Fruit fly (Drosophila melanogaster): ENCODE data around the gene CG4558.

The CG4558 gene

DNA sequence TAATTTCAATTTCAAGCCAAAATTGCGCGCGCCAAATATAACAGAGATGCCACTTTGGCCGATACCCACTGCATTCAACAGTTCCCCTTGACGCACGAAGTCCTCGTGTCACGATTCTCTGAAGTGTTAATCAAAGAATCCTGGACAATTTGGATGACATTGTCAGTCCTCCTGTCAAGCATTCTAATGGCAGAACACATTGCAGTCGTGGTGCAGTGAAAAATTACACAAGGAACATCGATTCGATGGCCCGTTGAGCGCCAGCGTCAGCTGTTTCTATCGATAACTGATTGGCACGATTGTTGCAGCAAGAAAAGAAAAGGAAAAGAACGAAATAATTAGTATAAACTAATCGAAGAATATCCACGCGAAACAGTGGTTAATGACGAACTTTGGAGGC, 25.4 kb upstream of the CG4558 start, which contains the start of gene nonC (continued):
- TF ChIP-seq Hand (GFP tag; optimal IDR thresholded peaks at IDR 0.05) = no peak
- peak; percentile 72; the same call in 1 of the 2 replicates for TF ChIP-seq CG2129 (GFP tag; IDR thresholded peaks at IDR 0.05; ENCODE audit: partially characterized antibody)
- peak; percentile 82 for TF ChIP-seq CG17186 (GFP tag; optimal IDR thresholded peaks at IDR 0.05)
- no peak for TF ChIP-seq ab (GFP tag; optimal IDR thresholded peaks at IDR 0.05)
- peak; percentile 84 for TF ChIP-seq Doc3 (GFP tag; IDR thresholded peaks at IDR 0.05; ENCODE audit: partially characterized antibody)
- no peak for TF ChIP-seq lov (optimal IDR thresholded peaks at IDR 0.05)
- no peak for TF ChIP-seq lov (GFP tag; IDR thresholded peaks at IDR 0.05)
- peak; percentile 28 for TF ChIP-seq YL-1 (GFP tag; optimal IDR thresholded peaks at IDR 0.05)
- TF ChIP-seq tna (GFP tag; IDR thresholded peaks at IDR 0.05; ENCODE audit: partially characterized antibody) = peak; percentile 84
- TF ChIP-seq Dll (GFP tag; IDR thresholded peaks at IDR 0.05; ENCODE audit: partially characterized antibody) = peak; percentile 95
- TF ChIP-seq CG14667 (GFP tag; IDR thresholded peaks at IDR 0.05) = no peak
- TF ChIP-seq E2f2 (GFP tag; IDR thresholded peaks at IDR 0.05) = peak; percentile 87
- peak; percentile 88 for TF ChIP-seq inv (GFP tag; IDR thresholded peaks at IDR 0.05; ENCODE audit: partially characterized antibody)
- peak; percentile 90 for TF ChIP-seq CG16813 (GFP tag; IDR thresholded peaks at IDR 0.05; ENCODE audit: partially characterized antibody)
- peak; percentile 72; the same call in 2 of the 4 replicates for TF ChIP-seq chinmo (GFP tag; IDR thresholded peaks at IDR 0.05; ENCODE audit: partially characterized antibody)
- peak; percentile 55 for TF ChIP-seq CG9797 (GFP tag; optimal IDR thresholded peaks at IDR 0.05)
- TF ChIP-seq CG7963 (GFP tag; IDR thresholded peaks at IDR 0.05; ENCODE audit: partially characterized antibody) = peak; percentile 65; the same call in 2 of the 3 replicates
- TF ChIP-seq CG14710 (tag; optimal IDR thresholded peaks at IDR 0.05) = peak; percentile 57
- TF ChIP-seq Dp (GFP tag; optimal IDR thresholded peaks at IDR 0.05) = peak; percentile 82
- TF ChIP-seq MESR4 (GFP tag; optimal IDR thresholded peaks at IDR 0.05) = peak; percentile 62
- peak; percentile 90 for TF ChIP-seq CG14860 (GFP tag; IDR thresholded peaks at IDR 0.05; ENCODE audit: partially characterized antibody)
- no peak for TF ChIP-seq kah (GFP tag; optimal IDR thresholded peaks at IDR 0.05)
- peak; percentile 86 for TF ChIP-seq CG42726 (GFP tag; IDR thresholded peaks at IDR 0.05; ENCODE audit: partially characterized antibody)
- TF ChIP-seq pzg (GFP tag; optimal IDR thresholded peaks at IDR 0.05) = peak; percentile 70
- no peak for TF ChIP-seq CG11723 (GFP tag; optimal IDR thresholded peaks at IDR 0.05)
- peak; percentile 33; the same call in 1 of the 2 replicates for TF ChIP-seq ssp (GFP tag; IDR thresholded peaks at IDR 0.05)
- peak; percentile 30 for TF ChIP-seq dm (GFP tag; optimal IDR thresholded peaks at IDR 0.05)
- TF ChIP-seq CG17802 (tag; optimal IDR thresholded peaks at IDR 0.05) = peak; percentile 4
- peak; percentile 56 for TF ChIP-seq row (GFP tag; IDR thresholded peaks at IDR 0.05)
- peak; percentile 13 for TF ChIP-seq zen (tag; optimal IDR thresholded peaks at IDR 0.05)
- TF ChIP-seq CG6791 (GFP tag; IDR thresholded peaks at IDR 0.05; ENCODE audit: partially characterized antibody) = peak; percentile 78
- TF ChIP-seq nerfin-2 (GFP tag; IDR thresholded peaks at IDR 0.05; ENCODE audit: partially characterized antibody) = peak; percentile 87
- peak; percentile 11 for TF ChIP-seq cg (GFP tag; optimal IDR thresholded peaks at IDR 0.05)
- TF ChIP-seq stwl (tag; optimal IDR thresholded peaks at IDR 0.05) = peak; percentile 37
- no peak for TF ChIP-seq sim (GFP tag; IDR thresholded peaks at IDR 0.05)
- peak; percentile 91 for TF ChIP-seq sna (GFP tag; IDR thresholded peaks at IDR 0.05; ENCODE audit: partially characterized antibody)
- peak; percentile 91 for TF ChIP-seq CG13287 (GFP tag; IDR thresholded peaks at IDR 0.05; ENCODE audit: partially characterized antibody)
- TF ChIP-seq Sry-β (GFP tag; optimal IDR thresholded peaks at IDR 0.05) = peak; percentile 91
- no peak for TF ChIP-seq eyg (GFP tag; optimal IDR thresholded peaks at IDR 0.05)
- TF ChIP-seq hb (GFP tag; IDR thresholded peaks at IDR 0.05; ENCODE audit: partially characterized antibody) = peak; percentile 85
- peak; percentile 81 for TF ChIP-seq Sry-δ (GFP tag; optimal IDR thresholded peaks at IDR 0.05)
- TF ChIP-seq zen2 (GFP tag; IDR thresholded peaks at IDR 0.05; ENCODE audit: partially characterized antibody) = peak; percentile 78
- peak; percentile 92 for TF ChIP-seq knrl (GFP tag; IDR thresholded peaks at IDR 0.05; ENCODE audit: partially characterized antibody)
- no peak for TF ChIP-seq NFAT (GFP tag; IDR thresholded peaks at IDR 0.05)
- TF ChIP-seq Sin3A (optimal IDR thresholded peaks at IDR 0.05) = peak; percentile 85

All from whole organism, embryonic.